Worm (Caenorhabditis elegans): ENCODE data around the gene R07A4.4.

The R07A4.4 gene

ce11 chrX:10766123-10766622, 8.7 kb upstream of the R07A4.4 start:
- TF ChIP-seq lin-38 (GFP tag; IDR thresholded peaks at IDR 0.05) (peak; percentile 60), attf-4 (tag; optimal IDR thresholded peaks at IDR 0.05) (peak; percentile 64), vab-7 (GFP tag; IDR thresholded peaks at IDR 0.05) (0 out of 2 replicates have a peak, but pooled peaks have one; percentile 50), Y75B8A.6 (GFP tag; IDR thresholded peaks at IDR 0.05) (no peak), ztf-7 (tag; optimal IDR thresholded peaks at IDR 0.05) (peak; percentile 78), Y48G9A.11 (GFP tag; IDR thresholded peaks at IDR 0.05) (no peak), ceh-62 (tag; optimal IDR thresholded peaks at IDR 0.05) (no peak), aha-1 (tag) (peak; percentile 100), madf-9 (GFP tag; conservative IDR thresholded peaks at IDR 0.05) (peak; percentile 60; the same call in 1 of the 2 replicates), T20F7.1 (GFP tag; optimal IDR thresholded peaks at IDR 0.05) (peak; percentile 74), mxl-3 (GFP tag; optimal IDR thresholded peaks at IDR 0.05) (peak; percentile 79), nhr-28 (tag; optimal IDR thresholded peaks at IDR 0.05) (peak; percentile 90), F37D6.2 (tag; optimal IDR thresholded peaks at IDR 0.05) (peak; percentile 88), nhr-42 (GFP tag; IDR thresholded peaks at IDR 0.05) (peak; percentile 66; the same call in 1 of the 2 replicates), ama-1 (optimal IDR thresholded peaks at IDR 0.05) (no peak), egl-27 (tag; optimal IDR thresholded peaks at IDR 0.05) (peak; percentile 90), ces-1 (GFP tag; optimal IDR thresholded peaks at IDR 0.05) (peak; percentile 87), saeg-2 (GFP tag; IDR thresholded peaks at IDR 0.05) (peak; percentile 73; the same call in 1 of the 2 replicates), mdt-29 (GFP tag; IDR thresholded peaks at IDR 0.05) (peak; percentile 63; the same call in 1 of the 2 replicates), daf-16 (GFP tag; optimal IDR thresholded peaks at IDR 0.05) (peak; percentile 66 to 75), daf-16 (tag; optimal IDR thresholded peaks at IDR 0.05) (peak; percentile 80), zip-2 (tag; optimal IDR thresholded peaks at IDR 0.05) (peak; percentile 48), ceh-28 (tag; optimal IDR thresholded peaks at IDR 0.05) (peak; percentile 62), nhr-10 (tag; optimal IDR thresholded peaks at IDR 0.05) (peak; percentile 73), lin-29 (GFP tag; IDR thresholded peaks at IDR 0.05) (0 out of 2 replicates have a peak, but pooled peaks have one; percentile 17), daf-8 (GFP tag; IDR thresholded peaks at IDR 0.05) (no peak), dmd-6 (GFP tag; IDR thresholded peaks at IDR 0.05) (peak; percentile 96), php-3 (GFP tag; IDR thresholded peaks at IDR 0.05) (peak; percentile 44; the same call in 1 of the 2 replicates), nhr-48 (tag; optimal IDR thresholded peaks at IDR 0.05) (peak; percentile 98), ZK337.2 (GFP tag; IDR thresholded peaks at IDR 0.05) (no peak), mep-1 (tag; optimal IDR thresholded peaks at IDR 0.05) (peak; percentile 95), gei-8 (GFP tag; optimal IDR thresholded peaks at IDR 0.05) (peak; percentile 92), Y5F2A.4 (GFP tag; optimal IDR thresholded peaks at IDR 0.05) (no peak), zag-1 (tag; optimal IDR thresholded peaks at IDR 0.05) (peak; percentile 88), ceh-82 (tag; optimal IDR thresholded peaks at IDR 0.05) (no peak), dve-1 (tag; optimal IDR thresholded peaks at IDR 0.05; ENCODE audit: insufficient read depth) (peak; percentile 99), mxl-2 (GFP tag; conservative IDR thresholded peaks at IDR 0.05) (peak; percentile 76), dmd-8 (GFP tag; IDR thresholded peaks at IDR 0.05) (no peak), ztf-11 (tag; optimal IDR thresholded peaks at IDR 0.05) (no peak), hlh-11 (tag; optimal IDR thresholded peaks at IDR 0.05) (peak; percentile 99), nhr-102 (tag; optimal IDR thresholded peaks at IDR 0.05) (peak; percentile 92), snpc-4 (tag; optimal IDR thresholded peaks at IDR 0.05) (no peak), ceh-44 (GFP tag; IDR thresholded peaks at IDR 0.05) (no peak), jun-1 (tag; optimal IDR thresholded peaks at IDR 0.05) (peak; percentile 82), aly-2 (tag; optimal IDR thresholded peaks at IDR 0.05) (no peak), lin-13 (GFP tag; optimal IDR thresholded peaks at IDR 0.05) (peak; percentile 73), zfp-3 (GFP tag; conservative IDR thresholded peaks at IDR 0.05) (no peak), lin-15B (tag; optimal IDR thresholded peaks at IDR 0.05) (no peak), dmd-9 (GFP tag; IDR thresholded peaks at IDR 0.05) (no peak), spr-1 (tag; optimal IDR thresholded peaks at IDR 0.05) (peak; percentile 89), nhr-11 (tag; optimal IDR thresholded peaks at IDR 0.05) (peak; percentile 95), nhr-111 (GFP tag; optimal IDR thresholded peaks at IDR 0.05) (peak; percentile 46)
